Fruit fly (Drosophila melanogaster): Measurements from ENCODE around the gene Myt1.

Gene Myt1

DNA sequence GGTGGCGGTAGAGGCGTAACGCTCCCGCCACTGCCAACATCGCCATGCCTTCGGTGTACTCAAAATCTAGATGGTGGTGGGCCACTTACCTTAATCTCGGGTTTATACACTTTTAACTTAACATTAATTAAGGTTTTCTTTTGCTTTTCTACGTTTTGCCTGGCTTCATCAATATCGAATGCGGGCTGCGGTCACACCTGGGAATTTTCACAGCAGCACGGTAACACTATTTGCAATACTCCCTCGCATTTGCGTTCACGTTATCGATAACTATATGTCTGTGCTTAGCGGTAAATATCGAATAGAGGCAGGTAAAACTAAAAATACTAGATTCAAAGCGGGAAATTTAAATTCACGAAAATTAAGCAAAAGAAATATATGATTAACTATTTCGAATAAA is 14.6 kb upstream of the Myt1 start, which contains the start of gene Bre1 (continued):
- TF ChIP-seq CG12155 (GFP tag; optimal IDR thresholded peaks at IDR 0.05) (no peak), CG15601 (tag; optimal IDR thresholded peaks at IDR 0.05) (no peak), CG18476 (GFP tag; optimal IDR thresholded peaks at IDR 0.05) (no peak), NC2β (GFP tag; optimal IDR thresholded peaks at IDR 0.05) (no peak), cg (GFP tag; optimal IDR thresholded peaks at IDR 0.05) (no peak), HLH3B (GFP tag; IDR thresholded peaks at IDR 0.05) (no peak), ash1 (GFP tag; optimal IDR thresholded peaks at IDR 0.05) (no peak), gce (GFP tag; IDR thresholded peaks at IDR 0.05) (no peak), zen (tag; optimal IDR thresholded peaks at IDR 0.05) (peak; percentile 32), CG10209 (GFP tag; optimal IDR thresholded peaks at IDR 0.05) (no peak), CG8388 (GFP tag; optimal IDR thresholded peaks at IDR 0.05) (no peak), CG43689 (GFP tag; IDR thresholded peaks at IDR 0.05) (no peak), CG1024 (GFP tag; IDR thresholded peaks at IDR 0.05) (no peak), H2.0 (GFP tag; IDR thresholded peaks at IDR 0.05) (no peak), vvl (GFP tag; IDR thresholded peaks at IDR 0.05) (0 out of 2 replicates have a peak, but pooled peaks have one; percentile 22), pfk (GFP tag; optimal IDR thresholded peaks at IDR 0.05) (no peak), caup (GFP tag; optimal IDR thresholded peaks at IDR 0.05; ENCODE audit: severe bottlenecking) (no peak), CG14710 (tag; optimal IDR thresholded peaks at IDR 0.05) (peak; percentile 63), CG9727 (GFP tag; optimal IDR thresholded peaks at IDR 0.05) (no peak), CG12299 (tag; optimal IDR thresholded peaks at IDR 0.05) (no peak), tin (GFP tag; optimal IDR thresholded peaks at IDR 0.05) (no peak), trem (tag; optimal IDR thresholded peaks at IDR 0.05) (peak; percentile 82), CG13287 (GFP tag; IDR thresholded peaks at IDR 0.05; ENCODE audit: partially characterized antibody) (peak; percentile 87), CG15479 (GFP tag; optimal IDR thresholded peaks at IDR 0.05) (no peak), sc (optimal IDR thresholded peaks at IDR 0.05) (no peak), sc (GFP tag; optimal IDR thresholded peaks at IDR 0.05) (no peak), mam (GFP tag; optimal IDR thresholded peaks at IDR 0.05) (no peak), CG18011 (GFP tag; optimal IDR thresholded peaks at IDR 0.05) (no peak), CG4404 (GFP tag; IDR thresholded peaks at IDR 0.05) (no peak), zf30C (GFP tag; optimal IDR thresholded peaks at IDR 0.05) (no peak), CG1529 (GFP tag; optimal IDR thresholded peaks at IDR 0.05) (no peak), CG12071 (GFP tag; optimal IDR thresholded peaks at IDR 0.05) (no peak), CG31224 (GFP tag; IDR thresholded peaks at IDR 0.05) (no peak), Hr51 (GFP tag; optimal IDR thresholded peaks at IDR 0.05) (no peak), dimm (GFP tag; IDR thresholded peaks at IDR 0.05) (no peak), HmgZ (tag; optimal IDR thresholded peaks at IDR 0.05) (peak; percentile 63), CG9932 (GFP tag; IDR thresholded peaks at IDR 0.05) (no peak), ERR (GFP tag; optimal IDR thresholded peaks at IDR 0.05) (no peak), nmo (GFP tag; optimal IDR thresholded peaks at IDR 0.05) (peak; percentile 55), CG8290 (GFP tag; optimal IDR thresholded peaks at IDR 0.05) (no peak), CG8290 (tag; optimal IDR thresholded peaks at IDR 0.05) (no peak), pum (GFP tag; optimal IDR thresholded peaks at IDR 0.05) (no peak), gcm (GFP tag; optimal IDR thresholded peaks at IDR 0.05) (peak; percentile 45), Rfx (GFP tag; IDR thresholded peaks at IDR 0.05) (no peak), Atf-2 (GFP tag; optimal IDR thresholded peaks at IDR 0.05) (no peak), CG4328 (GFP tag; optimal IDR thresholded peaks at IDR 0.05) (no peak), CG14965 (GFP tag; optimal IDR thresholded peaks at IDR 0.05; ENCODE audit: borderline replicate concordance) (no peak), da (GFP tag; optimal IDR thresholded peaks at IDR 0.05) (no peak), vfl (GFP tag; optimal IDR thresholded peaks at IDR 0.05) (no peak), Neu2 (GFP tag; optimal IDR thresholded peaks at IDR 0.05; ENCODE audit: borderline replicate concordance) (no peak), tup (GFP tag; optimal IDR thresholded peaks at IDR 0.05) (no peak), phol (tag; optimal IDR thresholded peaks at IDR 0.05) (peak; percentile 72)

Measured in whole organism, embryonic.